Worm (Caenorhabditis elegans) whole organism, L3 larva: ENCODE measurements around the gene sir-2.3.

Source experiments
- R02D3.7 ChIP-seq: fragments of 150-350 bp; optimal IDR thresholded peaks from 2 replicates; lab custom pipeline; 2014; ENCODE audit warnings: missing biosample characterization, missing genetic modification characterization
- ZK546.5 ChIP-seq: sonication (generic microtip); optimal IDR thresholded peaks from 2 replicates; lab custom pipeline; 2017; ENCODE audit warnings: missing biosample characterization, missing genetic modification characterization
- aly-2 ChIP-seq: fragments of 150-350 bp; optimal IDR thresholded peaks from 2 replicates; lab custom pipeline; 2014; ENCODE audit warnings: missing biosample characterization, missing genetic modification characterization
- ama-1 ChIP-seq: fragments of 150-350 bp; optimal IDR thresholded peaks from 2 replicates; lab custom pipeline; 2018
- ceh-16 ChIP-seq: sonication (generic microtip); optimal IDR thresholded peaks from 2 replicates; lab custom pipeline; 2017; ENCODE audit warnings: missing biosample characterization, missing genetic modification characterization
- ceh-28 ChIP-seq: fragments of 150-350 bp; optimal IDR thresholded peaks from 2 replicates; lab custom pipeline; 2014; ENCODE audit warnings: missing biosample characterization, missing genetic modification reagents, missing genetic modification characterization
- ceh-82 ChIP-seq: fragments of 150-350 bp; optimal IDR thresholded peaks from 2 replicates; lab custom pipeline; 2014; ENCODE audit warnings: missing biosample characterization, missing genetic modification characterization
- ceh-9 ChIP-seq: sonication (generic microtip); optimal IDR thresholded peaks from 2 replicates; lab custom pipeline; 2018; ENCODE audit warnings: missing biosample characterization, missing genetic modification characterization
- egl-27 ChIP-seq: sonication (generic microtip); optimal IDR thresholded peaks from 4 replicates; lab custom pipeline; 2017; ENCODE audit warnings: missing biosample characterization, missing genetic modification reagents, missing genetic modification characterization
- egl-5 ChIP-seq: fragments of 150-350 bp; optimal IDR thresholded peaks from 2 replicates; lab custom pipeline; 2017; ENCODE audit warnings: missing biosample characterization, missing genetic modification reagents, missing genetic modification characterization, inconsistent platforms
- elt-1 ChIP-seq: fragments of 150-350 bp; optimal IDR thresholded peaks from 2 replicates; lab custom pipeline; 2014; ENCODE audit warnings: missing biosample characterization, missing genetic modification characterization
- elt-2 ChIP-seq: sonication (generic microtip); optimal IDR thresholded peaks from 2 replicates; lab custom pipeline; 2016; ENCODE audit warnings: missing genetic modification reagents, mild to moderate bottlenecking, missing genetic modification characterization, missing compliant biosample characterization
- elt-3 ChIP-seq, 3 experiments: fragments of 150-350 bp in 1 of 3; sonication (generic microtip) in 2 of 3; optimal IDR thresholded peaks; 2 replicates in 2 of 3; 4 replicates in 1 of 3; lab custom pipeline; 2014 to 2017; ENCODE audit warnings: missing biosample characterization in 3 of 3, missing genetic modification characterization in 3 of 3
- eor-1 ChIP-seq, 2 experiments: fragments of 150-350 bp; optimal IDR thresholded peaks; 2 replicates each; lab custom pipeline; 2014 to 2018; ENCODE audit warnings: missing biosample characterization in 2 of 2, missing genetic modification characterization in 2 of 2
- fkh-2 ChIP-seq: fragments of 150-350 bp; optimal IDR thresholded peaks from 2 replicates; lab custom pipeline; 2014; ENCODE audit warnings: missing biosample characterization, missing genetic modification reagents, missing genetic modification characterization
- fos-1 ChIP-seq: fragments of 150-350 bp; optimal IDR thresholded peaks from 2 replicates; lab custom pipeline; 2014; ENCODE audit warnings: missing biosample characterization, missing genetic modification characterization
- hmg-11 ChIP-seq: sonication (generic microtip); optimal IDR thresholded peaks from 2 replicates; lab custom pipeline; 2016; ENCODE audit warnings: missing genetic modification characterization, missing compliant biosample characterization
- jun-1 ChIP-seq: fragments of 150-350 bp; optimal IDR thresholded peaks from 2 replicates; lab custom pipeline; 2014; ENCODE audit warnings: missing biosample characterization, missing genetic modification reagents, missing genetic modification characterization
- lin-15B ChIP-seq: fragments of 150-350 bp; optimal IDR thresholded peaks from 2 replicates; lab custom pipeline; 2014; ENCODE audit warnings: missing biosample characterization, missing genetic modification characterization
- lin-39 ChIP-seq: fragments of 150-350 bp; optimal IDR thresholded peaks from 2 replicates; lab custom pipeline; 2018; ENCODE audit warnings: missing biosample characterization, missing genetic modification reagents, missing genetic modification characterization
- lsy-12 ChIP-seq: sonication (generic microtip); optimal IDR thresholded peaks from 2 replicates; lab custom pipeline; 2016; ENCODE audit warnings: mild to moderate bottlenecking, missing genetic modification characterization, missing compliant biosample characterization
- mdl-1 ChIP-seq: fragments of 150-350 bp; optimal IDR thresholded peaks from 2 replicates; lab custom pipeline; 2014; ENCODE audit warnings: missing biosample characterization, missing genetic modification characterization
- mml-1 ChIP-seq: fragments of 150-350 bp; sonication (generic microtip); optimal IDR thresholded peaks from 3 replicates; lab custom pipeline; 2014; ENCODE audit warnings: missing biosample characterization, missing genetic modification characterization
- nfya-1 ChIP-seq: sonication (generic microtip); optimal IDR thresholded peaks from 2 replicates; lab custom pipeline; 2017; ENCODE audit warnings: missing genetic modification characterization, mild to moderate bottlenecking, missing compliant biosample characterization, antibody characterized with exemption, moderate library complexity; ENCODE audit not compliant: insufficient read depth
- nhr-11 ChIP-seq: fragments of 150-350 bp; optimal IDR thresholded peaks from 2 replicates; lab custom pipeline; 2014; ENCODE audit warnings: missing biosample characterization, missing genetic modification characterization
- nhr-12 ChIP-seq: fragments of 150-350 bp; optimal IDR thresholded peaks from 2 replicates; lab custom pipeline; 2014; ENCODE audit warnings: missing biosample characterization, missing genetic modification characterization
- nhr-23 ChIP-seq: fragments of 150-350 bp; optimal IDR thresholded peaks from 2 replicates; lab custom pipeline; 2014; ENCODE audit warnings: missing biosample characterization, missing genetic modification reagents, missing genetic modification characterization
- nhr-237 ChIP-seq: fragments of 150-350 bp; optimal IDR thresholded peaks from 2 replicates; lab custom pipeline; 2014; ENCODE audit warnings: missing biosample characterization, missing genetic modification characterization
- nhr-25 ChIP-seq: sonication (generic microtip); optimal IDR thresholded peaks from 2 replicates; lab custom pipeline; 2017; ENCODE audit warnings: missing biosample characterization, missing genetic modification characterization
- nhr-28 ChIP-seq: fragments of 150-350 bp; optimal IDR thresholded peaks from 2 replicates; lab custom pipeline; 2014; ENCODE audit warnings: missing biosample characterization, missing genetic modification characterization
- nhr-43 ChIP-seq: sonication (generic microtip); optimal IDR thresholded peaks from 2 replicates; lab custom pipeline; 2016; ENCODE audit warnings: mild to moderate bottlenecking, missing genetic modification characterization, missing compliant biosample characterization; ENCODE audit not compliant: poor library complexity, severe bottlenecking
- nhr-67 ChIP-seq: fragments of 150-350 bp; optimal IDR thresholded peaks from 2 replicates; lab custom pipeline; 2014; ENCODE audit warnings: missing biosample characterization, missing genetic modification characterization
- nhr-76 ChIP-seq: fragments of 150-350 bp; sonication (generic microtip); optimal IDR thresholded peaks from 5 replicates; lab custom pipeline; 2014; ENCODE audit warnings: missing biosample characterization, missing genetic modification characterization
- nhr-77 ChIP-seq: fragments of 150-350 bp; optimal IDR thresholded peaks from 2 replicates; lab custom pipeline; 2014; ENCODE audit warnings: missing biosample characterization, missing genetic modification characterization
- pha-4 ChIP-seq: fragments of 150-350 bp; optimal IDR thresholded peaks from 2 replicates; lab custom pipeline; 2014; ENCODE audit warnings: missing biosample characterization, missing genetic modification reagents, missing genetic modification characterization
- pqm-1 ChIP-seq: fragments of 150-350 bp; optimal IDR thresholded peaks from 2 replicates; lab custom pipeline; 2017; ENCODE audit warnings: missing biosample characterization, missing genetic modification characterization, inconsistent platforms
- sea-2 ChIP-seq: fragments of 150-350 bp; sonication (generic microtip); optimal IDR thresholded peaks from 4 replicates; lab custom pipeline; 2014; ENCODE audit warnings: missing biosample characterization, missing genetic modification reagents, missing genetic modification characterization
- skn-1 ChIP-seq: fragments of 150-350 bp; optimal IDR thresholded peaks from 2 replicates; lab custom pipeline; 2014; ENCODE audit warnings: missing biosample characterization, missing genetic modification characterization
- tbx-2 ChIP-seq: sonication (generic microtip); optimal IDR thresholded peaks from 2 replicates; lab custom pipeline; 2016; ENCODE audit warnings: mild to moderate bottlenecking, missing genetic modification characterization, missing compliant biosample characterization
- unc-39 ChIP-seq: sonication (generic microtip); optimal IDR thresholded peaks from 4 replicates; lab custom pipeline; 2017; ENCODE audit warnings: missing biosample characterization, missing genetic modification characterization
- unc-62 ChIP-seq: fragments of 150-350 bp; sonication (generic microtip); optimal IDR thresholded peaks from 4 replicates; lab custom pipeline; 2014; ENCODE audit warnings: missing biosample characterization, missing genetic modification reagents, missing genetic modification characterization
- zag-1 ChIP-seq: fragments of 150-350 bp; optimal IDR thresholded peaks from 2 replicates; lab custom pipeline; 2014; ENCODE audit warnings: missing biosample characterization, missing genetic modification characterization
- ztf-11 ChIP-seq: fragments of 150-350 bp; optimal IDR thresholded peaks from 2 replicates; lab custom pipeline; 2014; ENCODE audit warnings: missing biosample characterization, missing genetic modification characterization
- ztf-4 ChIP-seq: fragments of 150-350 bp; optimal IDR thresholded peaks from 2 replicates; lab custom pipeline; 2014; ENCODE audit warnings: missing biosample characterization, missing genetic modification characterization

The sir-2.3 gene

DNA sequence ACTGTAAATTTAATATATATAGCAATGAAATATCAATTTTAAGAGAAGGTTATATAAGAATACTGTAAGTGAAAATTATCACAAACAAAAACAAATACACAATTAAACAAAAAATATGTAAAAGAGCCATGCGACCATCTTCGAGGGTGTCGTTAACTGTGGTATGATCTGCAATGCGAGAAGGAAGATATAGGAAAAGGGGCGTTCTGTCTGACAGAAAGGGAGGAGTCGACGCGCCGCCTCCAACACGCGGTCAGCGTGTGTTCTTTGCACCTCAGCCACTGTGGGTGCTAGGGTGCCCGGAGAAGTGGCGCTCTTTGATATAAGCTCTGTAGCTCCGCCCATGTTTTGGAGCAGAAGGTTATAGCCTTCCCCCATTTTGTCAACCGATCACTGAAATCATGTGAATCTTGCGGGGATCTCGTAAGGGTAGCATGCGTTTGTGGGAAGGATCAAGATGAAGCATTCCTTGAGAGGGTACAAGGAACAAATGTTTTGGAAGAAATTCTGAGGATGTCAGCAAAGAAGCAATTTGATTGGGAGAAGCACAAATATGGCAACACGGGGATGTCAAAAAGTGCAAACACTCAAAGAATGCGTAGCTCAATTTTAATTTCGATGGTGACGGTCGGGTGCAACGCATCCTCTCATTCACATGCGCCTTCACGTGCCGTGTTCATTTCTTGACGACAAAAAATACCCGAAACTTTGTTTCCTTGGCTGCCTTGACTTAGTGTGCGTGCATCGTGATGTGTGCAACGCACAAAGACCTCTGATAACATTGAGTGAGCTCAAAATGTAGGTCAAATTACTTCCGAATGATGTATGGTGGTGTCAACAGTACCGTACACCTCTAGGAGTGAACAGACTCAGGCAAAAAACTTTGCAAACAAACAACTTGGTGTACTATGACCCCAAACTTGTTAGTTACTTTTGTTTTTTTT is 19.6 kb downstream of the sir-2.3 start, which contains the start of gene mxl-3 (continued):
- TF ChIP-seq jun-1, result no peak
- no peak for TF ChIP-seq lin-15B (tag; lab: Kevin White, UChicago)
- TF ChIP-seq nhr-237 (tag; lab: Kevin White, UChicago), result no peak
- TF ChIP-seq nhr-43 (tag; lab: Kevin White, UChicago), result peak; percentile 73
- TF ChIP-seq hmg-11 (tag; lab: Kevin White, UChicago), result no peak
- no peak for TF ChIP-seq ztf-4
- TF ChIP-seq ceh-28 (tag; lab: Kevin White, UChicago), result no peak
- no peak for TF ChIP-seq skn-1 (tag; lab: Kevin White, UChicago)
- TF ChIP-seq egl-5 (tag; lab: Kevin White, UChicago), result no peak
- TF ChIP-seq ceh-16 (tag; lab: Kevin White, UChicago), result no peak
- peak; percentile 59 for TF ChIP-seq pha-4 (tag; lab: Kevin White, UChicago)
- no peak for TF ChIP-seq ceh-82 (tag; lab: Kevin White, UChicago)
- no peak for TF ChIP-seq tbx-2 (tag; lab: Kevin White, UChicago)
- peak; percentile 76 for TF ChIP-seq nhr-11 (tag; lab: Kevin White, UChicago)
- no peak for TF ChIP-seq unc-39 (tag; lab: Kevin White, UChicago)
- no peak for TF ChIP-seq eor-1 (tag; optimal IDR thresholded peaks at IDR 0.05; lab: Kevin White, UChicago)
- TF ChIP-seq elt-1 (tag; lab: Kevin White, UChicago), result no peak
- TF ChIP-seq mml-1, result peak; percentile 21
- TF ChIP-seq sea-2, result no peak

- TF ChIP-seq ceh-16 (tag; lab: Kevin White, UChicago) (no peak), pha-4 (tag; lab: Kevin White, UChicago) (peak; percentile 7), pqm-1 (peak; percentile 42), nhr-28 (tag; lab: Kevin White, UChicago) (no peak), mdl-1 (tag; lab: Kevin White, UChicago) (no peak), unc-62 (GFP tag; lab: Kevin White, UChicago) (no peak), nhr-43 (tag; lab: Kevin White, UChicago) (peak; percentile 7), eor-1 (tag; optimal IDR thresholded peaks at IDR 0.05; lab: Kevin White, UChicago) (no peak), zag-1 (tag; lab: Kevin White, UChicago) (no peak), nhr-12 (tag; lab: Kevin White, UChicago) (no peak), nhr-76 (tag; lab: Kevin White, UChicago) (no peak), nhr-67 (tag; lab: Kevin White, UChicago) (no peak), lin-39 (tag; lab: Kevin White, UChicago) (no peak), ztf-11 (tag; lab: Kevin White, UChicago) (no peak), ceh-82 (tag; lab: Kevin White, UChicago) (no peak), nhr-77 (tag; lab: Kevin White, UChicago) (no peak), elt-1 (tag; lab: Kevin White, UChicago) (no peak), lin-15B (tag; lab: Kevin White, UChicago) (no peak), R02D3.7 (tag; lab: Kevin White, UChicago) (no peak), unc-39 (tag; lab: Kevin White, UChicago) (no peak), elt-2 (peak; percentile 13), elt-3 (tag; optimal IDR thresholded peaks at IDR 0.05; lab: Kevin White, UChicago) (no peak), ama-1 (no peak), ceh-9 (tag; lab: Kevin White, UChicago) (no peak), mml-1 (no peak)
These were observed 20.7 kb downstream of the sir-2.3 start for ce11 chrX:13352164-13352563.

DNA sequence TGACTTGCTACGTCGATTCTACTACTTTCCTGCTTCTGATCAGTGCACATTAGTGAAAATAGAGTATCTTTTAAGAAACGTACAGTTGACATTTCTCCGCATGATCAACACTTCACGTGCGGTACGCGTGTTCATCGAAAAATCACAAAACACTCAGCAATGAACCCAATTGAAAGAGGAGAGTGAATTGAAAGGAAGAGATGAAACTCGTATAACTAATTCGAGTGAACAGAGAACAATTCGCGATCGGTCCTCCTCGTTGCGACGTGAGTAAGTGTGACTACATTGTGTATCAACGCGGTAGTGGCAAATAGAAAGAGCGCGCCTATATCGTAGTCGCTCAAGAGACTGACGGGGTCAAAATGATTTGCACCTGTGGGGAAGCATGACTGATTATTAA is 22.0 kb downstream of the sir-2.3 start:
- peak; percentile 43 for TF ChIP-seq lin-39 (tag; lab: Kevin White, UChicago)
- TF ChIP-seq nhr-25 (tag; lab: Kevin White, UChicago), result peak; percentile 82
- no peak for TF ChIP-seq ceh-82 (tag; lab: Kevin White, UChicago)
- TF ChIP-seq nhr-23 (tag; lab: Kevin White, UChicago), result peak; percentile 89
- TF ChIP-seq sea-2, result no peak
- peak; percentile 85 for TF ChIP-seq mml-1
- peak; percentile 44 for TF ChIP-seq tbx-2 (tag; lab: Kevin White, UChicago)
- no peak for TF ChIP-seq lin-15B (tag; lab: Kevin White, UChicago)
- no peak for TF ChIP-seq ceh-16 (tag; lab: Kevin White, UChicago)
- TF ChIP-seq ceh-9 (tag; lab: Kevin White, UChicago), result no peak
- TF ChIP-seq mdl-1 (tag; lab: Kevin White, UChicago), result peak; percentile 33
- TF ChIP-seq hmg-11 (tag; lab: Kevin White, UChicago), result no peak
- peak; percentile 82 for TF ChIP-seq elt-2
- TF ChIP-seq pqm-1, result peak; percentile 84
- TF ChIP-seq ZK546.5, result no peak
- TF ChIP-seq nhr-28 (tag; lab: Kevin White, UChicago), result no peak
- no peak for TF ChIP-seq elt-1 (tag; lab: Kevin White, UChicago)
- TF ChIP-seq zag-1 (tag; lab: Kevin White, UChicago), result no peak
- TF ChIP-seq pha-4 (tag; lab: Kevin White, UChicago), result peak; percentile 75
- no peak for TF ChIP-seq R02D3.7 (tag; lab: Kevin White, UChicago)
- peak; percentile 39 for TF ChIP-seq nfya-1
- no peak for TF ChIP-seq fkh-2
- TF ChIP-seq egl-27 (tag; lab: Kevin White, UChicago), result peak; percentile 13
- peak; percentile 67 for TF ChIP-seq lsy-12 (tag; lab: Kevin White, UChicago)
- TF ChIP-seq fos-1 (tag; lab: Kevin White, UChicago), result peak; percentile 40
- TF ChIP-seq skn-1 (tag; lab: Kevin White, UChicago), result no peak
- no peak for TF ChIP-seq aly-2
- TF ChIP-seq jun-1, result peak; percentile 93
- no peak for TF ChIP-seq unc-39 (tag; lab: Kevin White, UChicago)
